Fruit fly (Drosophila melanogaster) S2 (cell line): Measurements from ENCODE around the gene CG13022.

Source experiments
- CG8478 ChIP-seq: fragments of >200 bp; optimal IDR thresholded peaks from 2 replicates; lab custom pipeline; 2018
- CTCF ChIP-seq, 2 experiments: fragments of >200 bp; optimal IDR thresholded peaks; 2 replicates each; lab custom pipeline; 2018

DNA sequence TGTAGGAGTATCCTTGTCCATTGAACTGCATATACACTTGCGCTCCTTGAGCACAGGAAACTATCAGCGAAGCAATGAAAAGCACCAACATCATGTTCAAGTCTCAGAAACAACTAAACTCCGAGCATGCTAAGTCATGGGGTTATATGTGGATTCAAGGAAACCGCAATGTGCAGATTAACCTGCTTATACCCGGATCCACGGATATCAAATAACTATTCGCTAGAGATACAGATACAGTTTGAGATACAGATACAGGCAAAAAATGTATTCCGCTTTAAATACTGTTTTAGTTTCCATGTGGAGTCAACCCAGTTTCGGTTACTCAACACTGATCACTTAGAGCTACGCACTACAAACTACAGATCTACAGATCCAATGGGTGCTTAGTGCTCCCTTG lies at the start of gene CG13022:
- TF ChIP-seq CTCF (optimal IDR thresholded peaks at IDR 0.05; lab: Kevin White, UChicago) (no peak), CG8478 (lab: Kevin White, UChicago) (no peak)
